Worm (Caenorhabditis elegans) whole organism, L4 larva: Measurements from ENCODE around the gene elo-6.

Experiments used
- ama-1 ChIP-seq: fragments of 150-350 bp; optimal IDR thresholded peaks from 2 replicates; lab custom pipeline; 2014; ENCODE audit warnings: inconsistent platforms, mixed read lengths
- ceh-82 ChIP-seq: sonication (generic microtip); optimal IDR thresholded peaks from 2 replicates; lab custom pipeline; 2017; ENCODE audit warnings: missing biosample characterization, missing genetic modification characterization
- duxl-1 ChIP-seq: sonication (generic microtip); optimal IDR thresholded peaks from 2 replicates; lab custom pipeline; 2016; ENCODE audit warnings: mild to moderate bottlenecking, missing genetic modification characterization, moderate library complexity, missing compliant biosample characterization; ENCODE audit not compliant: poor library complexity
- egl-27 ChIP-seq: sonication (generic microtip); optimal IDR thresholded peaks from 3 replicates; lab custom pipeline; 2017; ENCODE audit warnings: missing biosample characterization, missing genetic modification reagents, missing genetic modification characterization
- madf-5 ChIP-seq, 2 experiments: fragments of 200-800 bp; sonication (Bioruptor generic); IDR thresholded peaks; 2 replicates each; pipeline ENCODE4 v1.3.6; 2022; ENCODE audit warnings: missing compliant biosample characterization in 2 of 2, missing genetic modification characterization in 2 of 2
- mep-1 ChIP-seq: fragments of 150-350 bp; sonication (generic microtip); optimal IDR thresholded peaks from 3 replicates; lab custom pipeline; 2014; ENCODE audit warnings: missing biosample characterization, missing genetic modification characterization
- nhr-10 ChIP-seq: fragments of 150-350 bp; optimal IDR thresholded peaks from 2 replicates; lab custom pipeline; 2014; ENCODE audit warnings: missing biosample characterization, missing genetic modification characterization
- unc-39 ChIP-seq: sonication (generic microtip); optimal IDR thresholded peaks from 2 replicates; lab custom pipeline; 2017; ENCODE audit warnings: missing biosample characterization, missing genetic modification characterization
- ztf-11 ChIP-seq: fragments of 150-350 bp; optimal IDR thresholded peaks from 2 replicates; lab custom pipeline; 2014; ENCODE audit warnings: missing biosample characterization, missing genetic modification characterization

DNA sequence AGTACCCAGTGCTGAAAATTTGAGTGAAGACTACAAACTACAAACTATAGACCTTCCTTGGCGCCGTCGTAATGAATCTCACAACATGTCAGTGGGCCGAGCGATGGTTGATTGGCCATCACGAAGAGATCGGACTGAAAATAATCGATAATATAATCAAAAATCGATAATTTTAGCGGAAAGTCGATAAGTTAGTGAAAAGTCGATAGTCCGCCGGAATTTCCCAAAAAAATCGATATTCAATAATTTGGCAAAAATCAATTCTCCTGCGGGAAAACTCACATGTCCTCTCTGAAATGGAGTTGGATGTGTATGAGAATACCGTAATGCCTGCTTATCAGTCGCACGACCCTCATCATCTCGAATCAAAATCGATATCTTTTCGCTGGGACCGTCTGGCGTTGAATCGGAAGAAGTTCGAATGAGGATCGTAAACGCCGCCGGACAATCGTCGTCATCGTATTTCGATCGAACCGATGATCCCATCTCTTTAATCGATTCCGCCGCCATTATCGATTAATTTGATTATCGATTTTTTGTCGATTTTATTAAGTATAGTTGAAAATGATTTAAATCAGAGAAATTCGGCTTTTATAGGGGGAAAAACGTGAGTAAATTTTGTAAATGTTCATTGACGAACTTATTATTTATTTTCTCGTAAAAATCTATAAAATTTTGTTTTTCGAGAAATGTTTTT lies 23.4 kb upstream of the elo-6 start, which contains the start of gene ZK616.8:
- TF ChIP-seq ceh-82 (tag; lab: Kevin White, UChicago) (no peak), duxl-1 (no peak), egl-27 (no peak), mep-1 (no peak), unc-39 (tag; lab: Kevin White, UChicago) (no peak), ama-1 (lab: Kevin White, UChicago) (no peak), ztf-11 (tag; lab: Kevin White, UChicago) (no peak), madf-5 (GFP tag; IDR thresholded peaks at IDR 0.05; lab: Robert Waterston, UW) (no peak), nhr-10 (tag; lab: Kevin White, UChicago) (no peak)
